Worm (Caenorhabditis elegans) whole organism, midembryonic: ENCODE results near the gene sri-24.
"Not testable (repeated sequence)": the region's sequence is repeated elsewhere in the genome, so short reads cannot be mapped to it uniquely, and the experiment has no call there.

Source experiments
- flt-1 ChIP-seq: fragments of 200-800 bp; sonication (Bioruptor generic); IDR thresholded peaks from 2 replicates; pipeline ENCODE4 v1.3.6; 2022; ENCODE audit warnings: missing genetic modification characterization, missing compliant biosample characterization
- ztf-23 ChIP-seq: fragments of 200-800 bp; sonication (Bioruptor generic); IDR thresholded peaks from 2 replicates; pipeline ENCODE4 v1.3.6; 2022; ENCODE audit warnings: missing genetic modification reagents, missing genetic modification characterization, missing compliant biosample characterization
- ztf-29 ChIP-seq: fragments of 200-800 bp; sonication (Bioruptor generic); IDR thresholded peaks from 2 replicates; pipeline ENCODE4 v1.3.6; 2022; ENCODE audit warnings: missing genetic modification reagents, missing genetic modification characterization, missing compliant biosample characterization

sri-24 gene

ce11 chrV:15262336-15262735 is 50.4 kb downstream of the sri-24 start, which contains the start of gene M01B2.10:
Gene M01B2.10 (minus strand): TSS chrV:15262436.
- not testable (repeated sequence) for TF ChIP-seq ztf-23, ztf-29, flt-1 (GFP tag; lab: Robert Waterston, UW)
